Fruit fly (Drosophila melanogaster): ENCODE data around the gene CG11594.

Gene CG11594

DNA sequence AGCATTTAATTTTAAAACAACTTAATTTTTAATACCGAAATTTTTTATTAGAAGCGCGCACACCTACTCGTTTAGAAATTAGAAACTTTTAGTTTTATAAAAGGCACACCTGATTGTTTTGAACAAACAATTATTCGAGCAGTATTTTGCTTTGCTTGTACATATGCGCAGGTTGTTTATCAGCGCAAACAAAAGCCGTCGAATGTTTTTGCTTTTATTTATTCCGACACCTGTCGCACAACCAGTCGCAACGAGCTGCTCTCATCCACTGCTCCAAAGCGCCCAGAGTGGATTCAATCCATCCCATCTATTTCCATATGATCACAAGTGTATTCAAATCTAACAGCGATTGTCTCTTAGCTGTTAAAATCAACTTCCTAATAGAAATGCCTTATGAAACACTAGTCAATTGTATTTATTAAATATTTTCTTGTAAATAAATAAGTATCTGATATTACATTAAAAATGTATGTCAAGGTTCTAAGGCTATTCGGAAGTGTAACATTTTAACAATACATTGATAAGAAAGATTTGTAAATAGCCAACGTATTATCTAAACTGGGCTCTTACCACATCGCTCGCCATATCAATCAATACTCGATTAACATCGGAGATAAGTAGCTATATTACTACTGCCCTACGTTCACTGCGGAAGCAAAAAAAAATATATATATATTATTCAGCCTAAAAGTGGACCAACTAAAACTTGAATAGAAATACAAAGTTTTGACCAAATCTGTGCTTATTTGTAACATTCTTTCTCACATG lies at the start of gene CG11594 (continued):
- TF ChIP-seq CG7372 (GFP tag; IDR thresholded peaks at IDR 0.05) = no peak; the same call in 1 of the 2 replicates
- no peak for TF ChIP-seq D (optimal IDR thresholded peaks at IDR 0.05)
- no peak for TF ChIP-seq D (GFP tag; optimal IDR thresholded peaks at IDR 0.05)
- no peak for TF ChIP-seq toy (GFP tag; IDR thresholded peaks at IDR 0.05)
- no peak for TF ChIP-seq pzg (GFP tag; optimal IDR thresholded peaks at IDR 0.05)
- no peak for TF ChIP-seq CG8089 (GFP tag; optimal IDR thresholded peaks at IDR 0.05)
- no peak for TF ChIP-seq zf30C (GFP tag; optimal IDR thresholded peaks at IDR 0.05)
- no peak for TF ChIP-seq Dll (GFP tag; IDR thresholded peaks at IDR 0.05; ENCODE audit: partially characterized antibody)
- no peak for TF ChIP-seq Ets97D (GFP tag; optimal IDR thresholded peaks at IDR 0.05)
- TF ChIP-seq CG32767 (GFP tag; IDR thresholded peaks at IDR 0.05) = no peak
- TF ChIP-seq esg (GFP tag; conservative IDR thresholded peaks at IDR 0.05) = no peak
- no peak for TF ChIP-seq hkb (optimal IDR thresholded peaks at IDR 0.05)
- TF ChIP-seq hkb (GFP tag; IDR thresholded peaks at IDR 0.05) = no peak
- TF ChIP-seq Side (GFP tag; optimal IDR thresholded peaks at IDR 0.05) = no peak
- no peak for TF ChIP-seq CG12219 (GFP tag; optimal IDR thresholded peaks at IDR 0.05)
- no peak for TF ChIP-seq CG31388 (GFP tag; optimal IDR thresholded peaks at IDR 0.05)
- no peak for TF ChIP-seq Dip2 (GFP tag; IDR thresholded peaks at IDR 0.05)
- no peak for TF ChIP-seq CG14050 (GFP tag; IDR thresholded peaks at IDR 0.05)
- TF ChIP-seq CG10274 (GFP tag; optimal IDR thresholded peaks at IDR 0.05) = no peak
- TF ChIP-seq CG33557 (GFP tag; optimal IDR thresholded peaks at IDR 0.05) = no peak
- no peak for TF ChIP-seq zen (tag; optimal IDR thresholded peaks at IDR 0.05)
- no peak for TF ChIP-seq shn (GFP tag; optimal IDR thresholded peaks at IDR 0.05)
- no peak for TF ChIP-seq CG1832 (GFP tag; optimal IDR thresholded peaks at IDR 0.05)
- peak; percentile 8 for TF ChIP-seq CG8924 (tag; optimal IDR thresholded peaks at IDR 0.05)
- TF ChIP-seq GATAe (GFP tag; conservative IDR thresholded peaks at IDR 0.05) = no peak
- no peak for TF ChIP-seq CG4854 (GFP tag; optimal IDR thresholded peaks at IDR 0.05)
- TF ChIP-seq eve (GFP tag; optimal IDR thresholded peaks at IDR 0.05) = no peak
- TF ChIP-seq da (GFP tag; optimal IDR thresholded peaks at IDR 0.05) = no peak
- TF ChIP-seq Hr39 (optimal IDR thresholded peaks at IDR 0.05) = no peak
- TF ChIP-seq Ravus (GFP tag; IDR thresholded peaks at IDR 0.05) = no peak
- no peak for TF ChIP-seq CG2889 (GFP tag; IDR thresholded peaks at IDR 0.05)
- no peak for TF ChIP-seq Sry-δ (GFP tag; optimal IDR thresholded peaks at IDR 0.05)
- peak; percentile 12 for TF ChIP-seq Sox100B (GFP tag; optimal IDR thresholded peaks at IDR 0.05)
- TF ChIP-seq mirr (GFP tag; optimal IDR thresholded peaks at IDR 0.05) = peak; percentile 22
- no peak for TF ChIP-seq CG9437 (GFP tag; optimal IDR thresholded peaks at IDR 0.05)
- TF ChIP-seq pum (GFP tag; optimal IDR thresholded peaks at IDR 0.05) = no peak
- TF ChIP-seq B-H2 (GFP tag; optimal IDR thresholded peaks at IDR 0.05) = peak; percentile 29
- TF ChIP-seq phol (tag; optimal IDR thresholded peaks at IDR 0.05) = no peak
- TF ChIP-seq sim (GFP tag; IDR thresholded peaks at IDR 0.05) = no peak
- no peak for TF ChIP-seq Mad (GFP tag; optimal IDR thresholded peaks at IDR 0.05)
- TF ChIP-seq Atf3 (GFP tag; optimal IDR thresholded peaks at IDR 0.05) = no peak
- TF ChIP-seq nau (GFP tag; optimal IDR thresholded peaks at IDR 0.05) = no peak
- TF ChIP-seq aop (GFP tag; IDR thresholded peaks at IDR 0.05) = no peak
- TF ChIP-seq danr (GFP tag; IDR thresholded peaks at IDR 0.05) = no peak
- no peak for TF ChIP-seq Doc2 (GFP tag; IDR thresholded peaks at IDR 0.05)
- peak; percentile 56 for TF ChIP-seq HHEX (GFP tag; optimal IDR thresholded peaks at IDR 0.05)
- TF ChIP-seq Kr (GFP tag; optimal IDR thresholded peaks at IDR 0.05) = no peak
- no peak for TF ChIP-seq HLH3B (GFP tag; IDR thresholded peaks at IDR 0.05)
- no peak for TF ChIP-seq Bdp1 (GFP tag; optimal IDR thresholded peaks at IDR 0.05)
- no peak for TF ChIP-seq Sin3A (optimal IDR thresholded peaks at IDR 0.05)
- no peak for TF ChIP-seq ap (GFP tag; IDR thresholded peaks at IDR 0.05)
- peak; percentile 8 for TF ChIP-seq Bteb2 (GFP tag; optimal IDR thresholded peaks at IDR 0.05)
- no peak for TF ChIP-seq Oli (tag; optimal IDR thresholded peaks at IDR 0.05)

Measured in whole organism, embryonic.